Worm (Caenorhabditis elegans) whole organism, L3 larva: ENCODE results near the gene cyp-25A3.

ENCODE experiments used
- aly-2 ChIP-seq: fragments of 150-350 bp; optimal IDR thresholded peaks from 2 replicates; lab custom pipeline; 2014; ENCODE audit warnings: missing biosample characterization, missing genetic modification characterization
- ama-1 ChIP-seq: fragments of 150-350 bp; optimal IDR thresholded peaks from 2 replicates; lab custom pipeline; 2018
- ceh-28 ChIP-seq: fragments of 150-350 bp; optimal IDR thresholded peaks from 2 replicates; lab custom pipeline; 2014; ENCODE audit warnings: missing biosample characterization, missing genetic modification reagents, missing genetic modification characterization
- ceh-82 ChIP-seq: fragments of 150-350 bp; optimal IDR thresholded peaks from 2 replicates; lab custom pipeline; 2014; ENCODE audit warnings: missing biosample characterization, missing genetic modification characterization
- ceh-9 ChIP-seq: sonication (generic microtip); optimal IDR thresholded peaks from 2 replicates; lab custom pipeline; 2018; ENCODE audit warnings: missing biosample characterization, missing genetic modification characterization
- daf-12 ChIP-seq: fragments of 150-350 bp; optimal IDR thresholded peaks from 2 replicates; lab custom pipeline; 2014; ENCODE audit warnings: missing biosample characterization, missing genetic modification reagents, missing genetic modification characterization
- egl-5 ChIP-seq: fragments of 150-350 bp; optimal IDR thresholded peaks from 2 replicates; lab custom pipeline; 2017; ENCODE audit warnings: missing biosample characterization, missing genetic modification reagents, missing genetic modification characterization, inconsistent platforms
- elt-1 ChIP-seq: fragments of 150-350 bp; optimal IDR thresholded peaks from 2 replicates; lab custom pipeline; 2014; ENCODE audit warnings: missing biosample characterization, missing genetic modification characterization
- elt-2 ChIP-seq: sonication (generic microtip); optimal IDR thresholded peaks from 2 replicates; lab custom pipeline; 2016; ENCODE audit warnings: missing genetic modification reagents, mild to moderate bottlenecking, missing genetic modification characterization, missing compliant biosample characterization
- elt-3 ChIP-seq, 3 experiments: fragments of 150-350 bp in 1 of 3; sonication (generic microtip) in 2 of 3; optimal IDR thresholded peaks; 2 replicates in 2 of 3; 4 replicates in 1 of 3; lab custom pipeline; 2014 to 2017; ENCODE audit warnings: missing biosample characterization in 3 of 3, missing genetic modification characterization in 3 of 3
- fkh-10 ChIP-seq: sonication (generic microtip); optimal IDR thresholded peaks from 2 replicates; lab custom pipeline; 2017; ENCODE audit warnings: missing biosample characterization, missing genetic modification reagents, missing genetic modification characterization
- fkh-2 ChIP-seq: fragments of 150-350 bp; optimal IDR thresholded peaks from 2 replicates; lab custom pipeline; 2014; ENCODE audit warnings: missing biosample characterization, missing genetic modification reagents, missing genetic modification characterization
- fos-1 ChIP-seq: fragments of 150-350 bp; optimal IDR thresholded peaks from 2 replicates; lab custom pipeline; 2014; ENCODE audit warnings: missing biosample characterization, missing genetic modification characterization
- jun-1 ChIP-seq: fragments of 150-350 bp; optimal IDR thresholded peaks from 2 replicates; lab custom pipeline; 2014; ENCODE audit warnings: missing biosample characterization, missing genetic modification reagents, missing genetic modification characterization
- lin-15B ChIP-seq: fragments of 150-350 bp; optimal IDR thresholded peaks from 2 replicates; lab custom pipeline; 2014; ENCODE audit warnings: missing biosample characterization, missing genetic modification characterization
- lin-39 ChIP-seq: fragments of 150-350 bp; optimal IDR thresholded peaks from 2 replicates; lab custom pipeline; 2018; ENCODE audit warnings: missing biosample characterization, missing genetic modification reagents, missing genetic modification characterization
- lsy-12 ChIP-seq: sonication (generic microtip); optimal IDR thresholded peaks from 2 replicates; lab custom pipeline; 2016; ENCODE audit warnings: mild to moderate bottlenecking, missing genetic modification characterization, missing compliant biosample characterization
- mdl-1 ChIP-seq: fragments of 150-350 bp; optimal IDR thresholded peaks from 2 replicates; lab custom pipeline; 2014; ENCODE audit warnings: missing biosample characterization, missing genetic modification characterization
- mml-1 ChIP-seq: fragments of 150-350 bp; sonication (generic microtip); optimal IDR thresholded peaks from 3 replicates; lab custom pipeline; 2014; ENCODE audit warnings: missing biosample characterization, missing genetic modification characterization
- nfya-1 ChIP-seq: sonication (generic microtip); optimal IDR thresholded peaks from 2 replicates; lab custom pipeline; 2017; ENCODE audit warnings: missing genetic modification characterization, mild to moderate bottlenecking, missing compliant biosample characterization, antibody characterized with exemption, moderate library complexity; ENCODE audit not compliant: insufficient read depth
- nhr-11 ChIP-seq: fragments of 150-350 bp; optimal IDR thresholded peaks from 2 replicates; lab custom pipeline; 2014; ENCODE audit warnings: missing biosample characterization, missing genetic modification characterization
- nhr-12 ChIP-seq: fragments of 150-350 bp; optimal IDR thresholded peaks from 2 replicates; lab custom pipeline; 2014; ENCODE audit warnings: missing biosample characterization, missing genetic modification characterization
- nhr-23 ChIP-seq: fragments of 150-350 bp; optimal IDR thresholded peaks from 2 replicates; lab custom pipeline; 2014; ENCODE audit warnings: missing biosample characterization, missing genetic modification reagents, missing genetic modification characterization
- nhr-237 ChIP-seq: fragments of 150-350 bp; optimal IDR thresholded peaks from 2 replicates; lab custom pipeline; 2014; ENCODE audit warnings: missing biosample characterization, missing genetic modification characterization
- nhr-25 ChIP-seq: sonication (generic microtip); optimal IDR thresholded peaks from 2 replicates; lab custom pipeline; 2017; ENCODE audit warnings: missing biosample characterization, missing genetic modification characterization
- nhr-28 ChIP-seq: fragments of 150-350 bp; optimal IDR thresholded peaks from 2 replicates; lab custom pipeline; 2014; ENCODE audit warnings: missing biosample characterization, missing genetic modification characterization
- nhr-67 ChIP-seq: fragments of 150-350 bp; optimal IDR thresholded peaks from 2 replicates; lab custom pipeline; 2014; ENCODE audit warnings: missing biosample characterization, missing genetic modification characterization
- nhr-76 ChIP-seq: fragments of 150-350 bp; sonication (generic microtip); optimal IDR thresholded peaks from 5 replicates; lab custom pipeline; 2014; ENCODE audit warnings: missing biosample characterization, missing genetic modification characterization
- nhr-77 ChIP-seq: fragments of 150-350 bp; optimal IDR thresholded peaks from 2 replicates; lab custom pipeline; 2014; ENCODE audit warnings: missing biosample characterization, missing genetic modification characterization
- pha-4 ChIP-seq: fragments of 150-350 bp; optimal IDR thresholded peaks from 2 replicates; lab custom pipeline; 2014; ENCODE audit warnings: missing biosample characterization, missing genetic modification reagents, missing genetic modification characterization
- pqm-1 ChIP-seq: fragments of 150-350 bp; optimal IDR thresholded peaks from 2 replicates; lab custom pipeline; 2017; ENCODE audit warnings: missing biosample characterization, missing genetic modification characterization, inconsistent platforms
- sea-2 ChIP-seq: fragments of 150-350 bp; sonication (generic microtip); optimal IDR thresholded peaks from 4 replicates; lab custom pipeline; 2014; ENCODE audit warnings: missing biosample characterization, missing genetic modification reagents, missing genetic modification characterization
- skn-1 ChIP-seq: fragments of 150-350 bp; optimal IDR thresholded peaks from 2 replicates; lab custom pipeline; 2014; ENCODE audit warnings: missing biosample characterization, missing genetic modification characterization
- tbx-2 ChIP-seq: sonication (generic microtip); optimal IDR thresholded peaks from 2 replicates; lab custom pipeline; 2016; ENCODE audit warnings: mild to moderate bottlenecking, missing genetic modification characterization, missing compliant biosample characterization
- unc-39 ChIP-seq: sonication (generic microtip); optimal IDR thresholded peaks from 4 replicates; lab custom pipeline; 2017; ENCODE audit warnings: missing biosample characterization, missing genetic modification characterization
- unc-62 ChIP-seq: fragments of 150-350 bp; sonication (generic microtip); optimal IDR thresholded peaks from 4 replicates; lab custom pipeline; 2014; ENCODE audit warnings: missing biosample characterization, missing genetic modification reagents, missing genetic modification characterization
- zag-1 ChIP-seq: fragments of 150-350 bp; optimal IDR thresholded peaks from 2 replicates; lab custom pipeline; 2014; ENCODE audit warnings: missing biosample characterization, missing genetic modification characterization
- ztf-11 ChIP-seq: fragments of 150-350 bp; optimal IDR thresholded peaks from 2 replicates; lab custom pipeline; 2014; ENCODE audit warnings: missing biosample characterization, missing genetic modification characterization
- ztf-4 ChIP-seq: fragments of 150-350 bp; optimal IDR thresholded peaks from 2 replicates; lab custom pipeline; 2014; ENCODE audit warnings: missing biosample characterization, missing genetic modification characterization

The cyp-25A3 gene

DNA sequence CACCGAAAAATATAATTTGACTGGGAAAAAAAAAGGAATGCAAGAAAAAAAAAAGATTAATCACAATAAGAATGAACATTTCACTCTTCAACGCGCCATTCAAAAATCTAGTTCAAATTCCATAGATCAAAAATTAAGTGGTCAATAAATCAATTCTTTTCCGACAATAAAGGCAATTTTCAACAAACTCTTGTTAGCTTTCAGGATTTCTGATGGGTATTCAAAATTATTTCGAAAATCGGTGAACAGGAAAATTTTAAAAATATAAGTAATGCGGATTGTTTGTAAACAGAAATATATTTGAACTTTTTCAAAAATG lies 38.6 kb downstream of the cyp-25A3 start:
- TF ChIP-seq nhr-25 (tag; lab: Kevin White, UChicago) (no peak), elt-1 (tag; lab: Kevin White, UChicago) (no peak)

DNA sequence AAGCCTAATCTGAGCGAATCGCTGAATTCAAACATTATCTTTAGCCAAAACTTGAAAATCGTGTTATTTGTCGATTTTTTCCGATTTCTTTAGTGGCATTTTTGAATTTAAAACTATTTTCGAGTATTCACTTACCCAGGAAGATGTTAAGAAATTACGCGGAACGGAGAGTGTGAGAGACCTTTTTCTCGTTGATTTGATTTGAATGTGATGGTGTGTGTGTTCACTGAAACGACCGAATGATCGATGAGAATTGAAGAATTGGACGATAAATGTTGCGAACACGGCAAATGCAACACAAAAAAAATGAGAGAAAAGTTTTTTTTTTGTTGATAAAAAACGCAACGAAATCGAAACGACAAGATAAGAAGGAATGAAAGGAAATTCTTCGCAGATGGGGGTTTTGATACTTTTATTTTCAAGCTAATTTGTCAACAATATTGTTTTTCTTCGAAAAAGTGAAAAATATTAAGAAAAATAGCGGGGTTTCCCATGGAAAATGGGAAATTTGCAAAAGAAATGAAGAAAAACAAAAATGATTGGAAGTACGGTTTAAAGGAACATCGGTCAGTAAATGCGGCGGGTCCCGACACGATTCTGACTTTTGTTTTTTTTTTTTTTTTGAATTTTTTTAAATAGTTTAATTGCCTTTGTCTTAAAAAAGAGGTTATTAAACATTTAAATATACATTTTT lies 39.1 kb downstream of the cyp-25A3 start, which contains the start of gene mtm-3:
TSS of gene mtm-3 (minus strand) at position 228 of the 694 bp plus-strand sequence.
- TF ChIP-seq nhr-28 (tag; lab: Kevin White, UChicago) (no peak), ceh-82 (no peak), elt-2 (tag; lab: Kevin White, UChicago) (peak; percentile 43), ama-1 (peak; percentile 54), nfya-1 (peak; percentile 24), pha-4 (tag; lab: Kevin White, UChicago) (peak; percentile 29)

DNA sequence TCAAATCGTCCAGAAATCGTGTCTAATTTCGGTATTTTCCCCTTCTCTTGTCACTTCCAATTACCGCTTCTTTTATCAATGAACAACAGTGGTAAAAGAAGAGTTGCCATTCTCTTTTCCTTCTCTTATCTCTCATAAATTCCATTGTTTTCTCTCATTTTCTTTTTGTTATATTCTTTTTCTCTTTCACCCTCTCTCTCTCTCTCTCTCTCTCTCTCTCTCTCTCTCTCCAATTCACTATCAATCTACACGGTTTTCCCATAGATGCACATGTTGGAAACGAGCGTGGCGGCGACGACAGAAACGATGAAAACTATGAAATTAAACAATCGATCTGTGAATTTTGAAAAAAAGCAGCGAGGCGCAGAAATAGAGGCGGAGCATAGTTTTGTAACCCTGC lies 40.3 kb downstream of the cyp-25A3 start:
- TF ChIP-seq fkh-10 (GFP tag; lab: Kevin White, UChicago), result no peak
- no peak for TF ChIP-seq nhr-12
- peak; percentile 17 for TF ChIP-seq mdl-1
- no peak for TF ChIP-seq skn-1 (tag; lab: Kevin White, UChicago)
- TF ChIP-seq ceh-82, result no peak
- no peak for TF ChIP-seq elt-3 (tag; optimal IDR thresholded peaks at IDR 0.05; lab: Kevin White, UChicago)
- no peak for TF ChIP-seq ama-1
- peak; percentile 65 for TF ChIP-seq pha-4 (tag; lab: Kevin White, UChicago)
- TF ChIP-seq unc-62, result no peak
- TF ChIP-seq nhr-11 (tag; lab: Kevin White, UChicago), result no peak
- peak; percentile 31 for TF ChIP-seq nhr-25 (tag; lab: Kevin White, UChicago)
- TF ChIP-seq ceh-28 (tag; lab: Kevin White, UChicago), result no peak
- peak; percentile 23 for TF ChIP-seq nfya-1
- no peak for TF ChIP-seq mml-1 (tag; lab: Kevin White, UChicago)
- TF ChIP-seq aly-2 (tag; lab: Kevin White, UChicago), result no peak
- no peak for TF ChIP-seq ztf-11 (tag; lab: Kevin White, UChicago)
- TF ChIP-seq nhr-28 (tag; lab: Kevin White, UChicago), result no peak
- TF ChIP-seq zag-1, result no peak
- peak; percentile 12 for TF ChIP-seq lsy-12 (tag; lab: Kevin White, UChicago)
- no peak for TF ChIP-seq lin-39
- peak; percentile 75 for TF ChIP-seq elt-2 (tag; lab: Kevin White, UChicago)
- no peak for TF ChIP-seq ztf-4 (tag; lab: Kevin White, UChicago)
- TF ChIP-seq nhr-77, result no peak
- TF ChIP-seq nhr-237 (tag; lab: Kevin White, UChicago), result no peak
- no peak for TF ChIP-seq daf-12
- TF ChIP-seq ceh-9 (tag; lab: Kevin White, UChicago), result no peak
- TF ChIP-seq fkh-2, result no peak
- no peak for TF ChIP-seq unc-39
- TF ChIP-seq sea-2 (GFP tag; lab: Kevin White, UChicago), result no peak
- no peak for TF ChIP-seq nhr-67 (tag; lab: Kevin White, UChicago)
- no peak for TF ChIP-seq lin-15B (tag; lab: Kevin White, UChicago)
- TF ChIP-seq nhr-76 (tag; lab: Kevin White, UChicago), result no peak
- peak; percentile 77 for TF ChIP-seq pqm-1 (tag; lab: Kevin White, UChicago)
- TF ChIP-seq fos-1 (tag; lab: Kevin White, UChicago), result no peak
- TF ChIP-seq nhr-23 (tag; lab: Kevin White, UChicago), result peak; percentile 13
- no peak for TF ChIP-seq jun-1
- no peak for TF ChIP-seq egl-5 (tag; lab: Kevin White, UChicago)
- TF ChIP-seq tbx-2 (tag; lab: Kevin White, UChicago), result no peak

DNA sequence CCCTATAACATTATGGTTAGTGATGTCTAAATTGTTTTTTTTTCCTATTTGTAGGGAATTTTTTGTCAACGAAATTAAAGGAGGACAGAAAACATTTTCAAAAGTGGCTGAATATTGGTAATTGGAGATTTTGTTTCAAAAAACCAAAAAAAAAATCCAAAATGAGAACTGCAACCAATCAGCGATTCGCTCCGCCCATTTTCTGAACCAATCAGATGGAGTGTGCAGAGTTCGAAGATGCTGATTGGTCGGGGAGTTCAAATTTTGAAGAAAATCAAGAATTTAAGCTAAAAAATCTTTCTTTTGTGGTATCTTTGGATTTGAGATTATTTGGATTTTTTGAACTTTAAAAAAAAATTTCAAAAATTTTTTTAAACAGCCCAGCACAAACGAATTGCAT lies 41.1 kb downstream of the cyp-25A3 start:
- TF ChIP-seq nfya-1, result peak; percentile 99
- TF ChIP-seq egl-5 (tag; lab: Kevin White, UChicago), result no peak
